Fruit fly (Drosophila melanogaster) whole organism, embryonic: ENCODE data around the gene Pa1.

Experiments
- BEAF-32 ChIP-seq: fragments of 200-800 bp; sonication (Bioruptor generic); optimal IDR thresholded peaks from 3 replicates; lab custom pipeline; 2017; ENCODE audit warnings: missing biosample characterization, missing genetic modification characterization, mild to moderate bottlenecking, moderate library complexity, missing genetic modification reagents
- CG10565 ChIP-seq: fragments of 200-800 bp; sonication (Bioruptor generic); optimal IDR thresholded peaks from 3 replicates; lab custom pipeline; 2016; ENCODE audit warnings: missing biosample characterization, mild to moderate bottlenecking, missing genetic modification characterization
- CG10654 ChIP-seq: fragments of 200-800 bp; sonication (Bioruptor generic); optimal IDR thresholded peaks from 2 replicates; lab custom pipeline; 2016; ENCODE audit warnings: missing biosample characterization, missing genetic modification characterization
- CG10979 ChIP-seq: fragments of 200-800 bp; sonication (Bioruptor generic); optimal IDR thresholded peaks from 2 replicates; lab custom pipeline; 2018; ENCODE audit warnings: missing biosample characterization, mild to moderate bottlenecking, missing genetic modification characterization, moderate library complexity
- CG12071 ChIP-seq: fragments of 200-800 bp; sonication (Bioruptor generic); optimal IDR thresholded peaks from 3 replicates; lab custom pipeline; 2018; ENCODE audit warnings: missing biosample characterization, mild to moderate bottlenecking, missing genetic modification characterization
- CG1233 ChIP-seq: fragments of 200-800 bp; sonication (Bioruptor generic); optimal IDR thresholded peaks from 4 replicates; lab custom pipeline; 2018; ENCODE audit warnings: missing biosample characterization, mild to moderate bottlenecking, missing genetic modification characterization
- CG13624 ChIP-seq: fragments of 200-800 bp; sonication (Bioruptor generic); optimal IDR thresholded peaks from 2 replicates; lab custom pipeline; 2016; ENCODE audit warnings: missing biosample characterization, missing genetic modification characterization
- CG13775 ChIP-seq: fragments of 200-800 bp; sonication (Bioruptor generic); optimal IDR thresholded peaks from 3 replicates; lab custom pipeline; 2017; ENCODE audit warnings: missing biosample characterization, mild to moderate bottlenecking, missing genetic modification characterization
- CG14860 ChIP-seq: fragments of 200-800 bp; sonication (Bioruptor generic); IDR thresholded peaks from 3 replicates; pipeline ENCODE4 v1.3.6; 2022; ENCODE audit warnings: missing biosample characterization, missing genetic modification characterization; ENCODE audit not compliant: partially characterized antibody
- CG15269 ChIP-seq: fragments of 200-800 bp; sonication (Bioruptor generic); optimal IDR thresholded peaks from 2 replicates; lab custom pipeline; 2018; ENCODE audit warnings: missing biosample characterization, mild to moderate bottlenecking, missing genetic modification characterization, moderate library complexity
- CG16815 ChIP-seq: fragments of 200-800 bp; sonication (Bioruptor generic); optimal IDR thresholded peaks from 3 replicates; lab custom pipeline; 2017; ENCODE audit warnings: missing biosample characterization, mild to moderate bottlenecking, missing genetic modification characterization
- CG17186 ChIP-seq: fragments of 200-800 bp; sonication (Bioruptor generic); optimal IDR thresholded peaks from 3 replicates; lab custom pipeline; 2017; ENCODE audit warnings: missing biosample characterization, missing genetic modification reagents, missing genetic modification characterization
- CG17912 ChIP-seq: fragments of 200-800 bp; sonication (Bioruptor generic); optimal IDR thresholded peaks from 2 replicates; lab custom pipeline; 2018; ENCODE audit warnings: missing biosample characterization, mild to moderate bottlenecking, missing genetic modification characterization
- CG18599 ChIP-seq: fragments of 200-800 bp; sonication (Bioruptor generic); optimal IDR thresholded peaks from 3 replicates; lab custom pipeline; 2017; ENCODE audit warnings: missing biosample characterization, missing genetic modification characterization, mild to moderate bottlenecking, moderate library complexity, missing genetic modification reagents
- CG18619 ChIP-seq: fragments of 200-800 bp; sonication (Bioruptor generic); optimal IDR thresholded peaks from 3 replicates; lab custom pipeline; 2017; ENCODE audit warnings: missing biosample characterization, mild to moderate bottlenecking, missing genetic modification characterization
- CG2116 ChIP-seq: fragments of 200-800 bp; sonication (Bioruptor generic); optimal IDR thresholded peaks from 3 replicates; lab custom pipeline; 2018; ENCODE audit warnings: missing biosample characterization, mild to moderate bottlenecking, missing genetic modification characterization
- CG30431 ChIP-seq: fragments of 200-800 bp; sonication (Bioruptor generic); optimal IDR thresholded peaks from 2 replicates; lab custom pipeline; 2017; ENCODE audit warnings: missing biosample characterization, missing genetic modification characterization
- CG3847 ChIP-seq: fragments of 200-800 bp; sonication (Bioruptor generic); IDR thresholded peaks from 2 replicates; pipeline ENCODE4 v1.3.6; 2022; ENCODE audit warnings: missing biosample characterization, missing genetic modification characterization
- CG4424 ChIP-seq: fragments of 200-800 bp; sonication (Bioruptor generic); optimal IDR thresholded peaks from 3 replicates; lab custom pipeline; 2016; ENCODE audit warnings: missing biosample characterization, missing genetic modification characterization
- CG5245 ChIP-seq: fragments of 200-800 bp; sonication (Bioruptor generic); optimal IDR thresholded peaks from 3 replicates; lab custom pipeline; 2016; ENCODE audit warnings: missing biosample characterization, missing genetic modification characterization
- CG6654 ChIP-seq: fragments of 200-800 bp; sonication (Bioruptor generic); optimal IDR thresholded peaks from 2 replicates; lab custom pipeline; 2017; ENCODE audit warnings: missing biosample characterization, mild to moderate bottlenecking, missing genetic modification characterization
- D ChIP-seq, 2 experiments: fragments of 200-800 bp in 1 of 2; fragments of >200 bp in 1 of 2; sonication (Bioruptor generic) in 1 of 2; optimal IDR thresholded peaks; 2 replicates in 1 of 2; 3 replicates in 1 of 2; lab custom pipeline; 2017; ENCODE audit warnings: mild to moderate bottlenecking in 1 of 2, missing biosample characterization in 1 of 2, missing genetic modification characterization in 1 of 2, missing genetic modification reagents in 1 of 2
- D19A ChIP-seq: fragments of 200-800 bp; optimal IDR thresholded peaks from 3 replicates; lab custom pipeline; 2019; ENCODE audit warnings: missing biosample characterization, mild to moderate bottlenecking, missing genetic modification characterization, moderate library complexity
- Elba2 ChIP-seq: fragments of 200-800 bp; sonication (Bioruptor generic); optimal IDR thresholded peaks from 3 replicates; lab custom pipeline; 2016; ENCODE audit warnings: missing biosample characterization, missing genetic modification characterization
- Hey ChIP-seq: fragments of 200-800 bp; sonication (Bioruptor generic); optimal IDR thresholded peaks from 3 replicates; lab custom pipeline; 2018; ENCODE audit warnings: missing biosample characterization, mild to moderate bottlenecking, missing genetic modification characterization
- HmgZ ChIP-seq: fragments of 200-800 bp; sonication (Bioruptor generic); optimal IDR thresholded peaks from 2 replicates; lab custom pipeline; 2018; ENCODE audit warnings: missing biosample characterization, mild to moderate bottlenecking, missing genetic modification characterization
- Meics ChIP-seq: fragments of 200-800 bp; sonication (Bioruptor generic); optimal IDR thresholded peaks from 2 replicates; lab custom pipeline; 2017; ENCODE audit warnings: missing biosample characterization, mild to moderate bottlenecking, missing genetic modification characterization
- NFAT ChIP-seq: fragments of 200-800 bp; sonication (Bioruptor generic); IDR thresholded peaks from 2 replicates; pipeline ENCODE4 v1.3.6; 2022; ENCODE audit warnings: missing biosample characterization, missing genetic modification characterization
- Nf-YA ChIP-seq: fragments of 200-800 bp; sonication (Bioruptor generic); IDR thresholded peaks from 2 replicates; pipeline ENCODE4 v1.3.6; 2022; ENCODE audit warnings: missing biosample characterization, missing genetic modification characterization
- NfI ChIP-seq: fragments of 200-800 bp; sonication (Bioruptor generic); optimal IDR thresholded peaks from 3 replicates; lab custom pipeline; 2018; ENCODE audit warnings: missing biosample characterization, mild to moderate bottlenecking, missing genetic modification characterization, moderate library complexity
- Ravus ChIP-seq: fragments of 200-800 bp; sonication (Bioruptor generic); IDR thresholded peaks from 2 replicates; pipeline ENCODE4 v1.3.6; 2022; ENCODE audit warnings: missing biosample characterization, missing genetic modification characterization
- Sox100B ChIP-seq: fragments of 200-800 bp; sonication (Bioruptor generic); optimal IDR thresholded peaks from 3 replicates; lab custom pipeline; 2018; ENCODE audit warnings: missing biosample characterization, mild to moderate bottlenecking, missing genetic modification characterization
- bcd ChIP-seq: fragments of 200-800 bp; sonication (Bioruptor generic); optimal IDR thresholded peaks from 2 replicates; lab custom pipeline; 2017; ENCODE audit warnings: missing biosample characterization, mild to moderate bottlenecking, missing genetic modification characterization
- cas ChIP-seq: fragments of 200-800 bp; sonication (Bioruptor generic); IDR thresholded peaks from 2 replicates; pipeline ENCODE4 v1.3.6; 2022; ENCODE audit warnings: missing biosample characterization, missing genetic modification characterization
- cwo ChIP-seq: fragments of 200-800 bp; sonication (Bioruptor generic); optimal IDR thresholded peaks from 3 replicates; lab custom pipeline; 2017; ENCODE audit warnings: missing biosample characterization, missing genetic modification characterization, mild to moderate bottlenecking, moderate library complexity, missing genetic modification reagents
- disco-r ChIP-seq: fragments of 200-800 bp; sonication (Bioruptor generic); optimal IDR thresholded peaks from 2 replicates; lab custom pipeline; 2016; ENCODE audit warnings: missing biosample characterization, missing genetic modification characterization
- gsb ChIP-seq: fragments of 200-800 bp; sonication (Bioruptor generic); IDR thresholded peaks from 2 replicates; pipeline ENCODE4 v1.3.6; 2022; ENCODE audit warnings: missing biosample characterization, missing genetic modification characterization
- inv ChIP-seq: fragments of 200-800 bp; sonication (Bioruptor generic); IDR thresholded peaks from 2 replicates; pipeline ENCODE4 v1.3.6; 2022; ENCODE audit warnings: missing biosample characterization, missing genetic modification characterization; ENCODE audit not compliant: partially characterized antibody
- lab ChIP-seq: fragments of 200-800 bp; sonication (Bioruptor generic); optimal IDR thresholded peaks from 3 replicates; lab custom pipeline; 2017; ENCODE audit warnings: missing biosample characterization, missing genetic modification characterization, mild to moderate bottlenecking, moderate library complexity, missing genetic modification reagents
- lola ChIP-seq, 3 experiments: fragments of >200 bp in 2 of 3; fragments of 200-800 bp in 1 of 3; sonication (Bioruptor generic) in 1 of 3; optimal IDR thresholded peaks; 2 replicates each; lab custom pipeline; 2017 to 2019; ENCODE audit warnings: missing biosample characterization in 3 of 3, missing genetic modification characterization in 3 of 3, mild to moderate bottlenecking in 1 of 3, moderate library complexity in 1 of 3
- run ChIP-seq: fragments of 200-800 bp; sonication (Bioruptor generic); optimal IDR thresholded peaks from 3 replicates; lab custom pipeline; 2018; ENCODE audit warnings: missing biosample characterization, mild to moderate bottlenecking, missing genetic modification characterization
- schlank ChIP-seq: fragments of 200-800 bp; sonication (Bioruptor generic); optimal IDR thresholded peaks from 2 replicates; lab custom pipeline; 2018; ENCODE audit warnings: missing biosample characterization, mild to moderate bottlenecking, missing genetic modification characterization
- sens-2 ChIP-seq: fragments of 200-800 bp; sonication (Bioruptor generic); IDR thresholded peaks from 2 replicates; pipeline ENCODE4 v1.3.6; 2022; ENCODE audit warnings: missing biosample characterization, missing genetic modification characterization
- sim ChIP-seq: fragments of 200-800 bp; sonication (Bioruptor generic); IDR thresholded peaks from 2 replicates; pipeline ENCODE4 v1.3.6; 2022; ENCODE audit warnings: missing biosample characterization, missing genetic modification characterization
- sqz ChIP-seq: fragments of 200-800 bp; sonication (Bioruptor generic); optimal IDR thresholded peaks from 3 replicates; lab custom pipeline; 2018; ENCODE audit warnings: missing biosample characterization, mild to moderate bottlenecking, missing genetic modification characterization
- sr ChIP-seq: fragments of 200-800 bp; sonication (Bioruptor generic); IDR thresholded peaks from 3 replicates; pipeline ENCODE4 v1.3.6; 2022; ENCODE audit warnings: missing biosample characterization, missing genetic modification characterization
- zfh2 ChIP-seq: fragments of 200-800 bp; sonication (Bioruptor generic); optimal IDR thresholded peaks from 2 replicates; lab custom pipeline; 2016; ENCODE audit warnings: missing biosample characterization, missing genetic modification characterization

Pa1 gene

dm6 chrX:11390625-11391363 lies 31.8 kb downstream of the Pa1 start:
- peak; percentile 79 for TF ChIP-seq Meics (GFP tag; lab: Kevin White, UChicago)
- peak; percentile 76 for TF ChIP-seq Sox100B (GFP tag; lab: Kevin White, UChicago)
- TF ChIP-seq run = peak; percentile 39
- peak; percentile 88 for TF ChIP-seq lab (GFP tag; lab: Kevin White, UChicago)
- peak; percentile 64 for TF ChIP-seq gsb (GFP tag; lab: Robert Waterston, UW)
- peak; percentile 67 for TF ChIP-seq CG1233 (GFP tag; lab: Kevin White, UChicago)
- TF ChIP-seq Ravus (GFP tag; lab: Robert Waterston, UW) = peak; percentile 46
- TF ChIP-seq CG2116 (GFP tag; lab: Kevin White, UChicago) = no peak
- no peak for TF ChIP-seq CG6654 (GFP tag; lab: Kevin White, UChicago)
- TF ChIP-seq CG10979 = peak; percentile 57
- TF ChIP-seq cas (GFP tag; lab: Robert Waterston, UW) = peak; percentile 61
- peak; percentile 86 for TF ChIP-seq NFAT (GFP tag; lab: Robert Waterston, UW)
- TF ChIP-seq cwo (GFP tag; lab: Kevin White, UChicago) = peak; percentile 69
- peak; percentile 70 for TF ChIP-seq CG10654
- TF ChIP-seq sens-2 (GFP tag; lab: Robert Waterston, UW) = peak; percentile 52; the same call in 1 of the 2 replicates
- TF ChIP-seq CG17912 (GFP tag; lab: Kevin White, UChicago) = no peak
- TF ChIP-seq Hey (tag; lab: Kevin White, UChicago) = peak; percentile 5
- peak; percentile 57 for TF ChIP-seq CG4424
- peak; percentile 51; the same call in 1 of the 2 replicates for TF ChIP-seq sim
- peak; percentile 78 for TF ChIP-seq CG12071
- peak; percentile 38; the same call in 1 of the 2 replicates for TF ChIP-seq Nf-YA (GFP tag; lab: Robert Waterston, UW)
- peak; percentile 65 for TF ChIP-seq D19A (tag; lab: Kevin White, UChicago)
- TF ChIP-seq Elba2 = no peak
- TF ChIP-seq D (optimal IDR thresholded peaks at IDR 0.05; lab: Kevin White, UChicago) = no peak
- TF ChIP-seq D (GFP tag; optimal IDR thresholded peaks at IDR 0.05; lab: Kevin White, UChicago) = peak; percentile 58
- TF ChIP-seq CG17186 (GFP tag; lab: Kevin White, UChicago) = no peak
- no peak for TF ChIP-seq inv (GFP tag; lab: Robert Waterston, UW)
- TF ChIP-seq CG16815 = peak; percentile 66
- peak; percentile 57; the same call in 2 of the 3 replicates for TF ChIP-seq sr (GFP tag; lab: Robert Waterston, UW)
- TF ChIP-seq CG5245 = peak; percentile 67
- TF ChIP-seq CG3847 (GFP tag; lab: Robert Waterston, UW) = peak; percentile 79
- peak; percentile 78 for TF ChIP-seq CG18619
- peak; percentile 43 for TF ChIP-seq sqz
- TF ChIP-seq CG13775 (GFP tag; lab: Kevin White, UChicago) = peak; percentile 69
- peak; percentile 42 for TF ChIP-seq disco-r (GFP tag; lab: Kevin White, UChicago)
- TF ChIP-seq NfI (GFP tag; lab: Kevin White, UChicago) = peak; percentile 78
- TF ChIP-seq CG14860 (GFP tag; lab: Robert Waterston, UW) = no peak
- TF ChIP-seq CG18599 (GFP tag; lab: Kevin White, UChicago) = peak; percentile 84
- TF ChIP-seq bcd = peak; percentile 77
- TF ChIP-seq zfh2 (GFP tag; lab: Kevin White, UChicago) = peak; percentile 80
- TF ChIP-seq CG15269 (tag; lab: Kevin White, UChicago) = peak; percentile 81
- TF ChIP-seq CG13624 (GFP tag; lab: Kevin White, UChicago) = peak; percentile 85
- no peak for TF ChIP-seq BEAF-32 (GFP tag; lab: Kevin White, UChicago)
- peak in 1 of 3 experiments; percentile 60 for TF ChIP-seq lola (GFP tag; optimal IDR thresholded peaks at IDR 0.05; lab: Kevin White, UChicago)
- peak; percentile 70 for TF ChIP-seq schlank
- TF ChIP-seq CG30431 (GFP tag; lab: Kevin White, UChicago) = peak; percentile 79
- TF ChIP-seq HmgZ (tag; lab: Kevin White, UChicago) = peak; percentile 84
- TF ChIP-seq CG10565 (GFP tag; lab: Kevin White, UChicago) = no peak
